Fruit fly (Drosophila melanogaster): Measurements from ENCODE around the gene Dna2.

dm6 chrX:10043873-10044272, 33.6 kb downstream of the Dna2 start:
- TF ChIP-seq eg (GFP tag; IDR thresholded peaks at IDR 0.05) (no peak), Blimp-1 (GFP tag; optimal IDR thresholded peaks at IDR 0.05) (no peak), dac (GFP tag; optimal IDR thresholded peaks at IDR 0.05) (no peak), achi (GFP tag; optimal IDR thresholded peaks at IDR 0.05) (no peak), CG6792 (GFP tag; optimal IDR thresholded peaks at IDR 0.05) (no peak), CG15336 (GFP tag; IDR thresholded peaks at IDR 0.05) (no peak), Ets21C (GFP tag; optimal IDR thresholded peaks at IDR 0.05) (no peak), acj6 (GFP tag; optimal IDR thresholded peaks at IDR 0.05) (no peak), CG10669 (GFP tag; optimal IDR thresholded peaks at IDR 0.05) (no peak), CG8119 (GFP tag; IDR thresholded peaks at IDR 0.05) (no peak), Lpt (GFP tag; optimal IDR thresholded peaks at IDR 0.05) (no peak), CG11762 (GFP tag; optimal IDR thresholded peaks at IDR 0.05; ENCODE audit: insufficient read depth) (no peak), Hr39 (GFP tag; optimal IDR thresholded peaks at IDR 0.05) (no peak), Hr38 (GFP tag; optimal IDR thresholded peaks at IDR 0.05) (no peak)

All from whole organism, prepupa.